Fruit fly (Drosophila melanogaster): ENCODE measurements around the gene Cyp4d2.

Gene Cyp4d2

dm6 chrX:2148671-2149070 lies 27.1 kb upstream of the Cyp4d2 start:
- no peak for TF ChIP-seq Mnt (GFP tag; optimal IDR thresholded peaks at IDR 0.05)
- no peak for TF ChIP-seq CG11617 (GFP tag; optimal IDR thresholded peaks at IDR 0.05)
- no peak for TF ChIP-seq CG1620 (GFP tag; optimal IDR thresholded peaks at IDR 0.05)
- no peak for TF ChIP-seq bab1 (GFP tag; optimal IDR thresholded peaks at IDR 0.05)
- TF ChIP-seq Clk (GFP tag; optimal IDR thresholded peaks at IDR 0.05), result no peak
- TF ChIP-seq cnc (optimal IDR thresholded peaks at IDR 0.05), result no peak
- TF ChIP-seq ovo (GFP tag; optimal IDR thresholded peaks at IDR 0.05), result no peak
- no peak for TF ChIP-seq kay (GFP tag; ENCODE audit: borderline replicate concordance)

- peak; percentile 42 for TF ChIP-seq toe (GFP tag; optimal IDR thresholded peaks at IDR 0.05)
- TF ChIP-seq Clk (GFP tag; optimal IDR thresholded peaks at IDR 0.05), result no peak
- peak; percentile 10 for TF ChIP-seq ovo (GFP tag; optimal IDR thresholded peaks at IDR 0.05)
- TF ChIP-seq CG14711 (tag; optimal IDR thresholded peaks at IDR 0.05), result peak; percentile 53
- peak; percentile 92 for TF ChIP-seq Mnt (GFP tag; optimal IDR thresholded peaks at IDR 0.05)
- peak; percentile 44 for TF ChIP-seq CG7101 (tag; optimal IDR thresholded peaks at IDR 0.05)
- no peak for TF ChIP-seq kay (GFP tag; ENCODE audit: borderline replicate concordance)
- TF ChIP-seq CG1620 (GFP tag; optimal IDR thresholded peaks at IDR 0.05), result peak; percentile 55
- TF ChIP-seq Crg-1 (GFP tag; optimal IDR thresholded peaks at IDR 0.05), result peak; percentile 30
- TF ChIP-seq CG11617 (GFP tag; optimal IDR thresholded peaks at IDR 0.05), result peak; percentile 48
- peak; percentile 17 for TF ChIP-seq tj (GFP tag; optimal IDR thresholded peaks at IDR 0.05)
- TF ChIP-seq bab1 (GFP tag; optimal IDR thresholded peaks at IDR 0.05), result peak; percentile 57
- no peak for TF ChIP-seq Hr96 (GFP tag; optimal IDR thresholded peaks at IDR 0.05)
- no peak for TF ChIP-seq CG7045 (GFP tag; optimal IDR thresholded peaks at IDR 0.05)
Observed at dm6 chrX:2149478-2149877, 26.3 kb upstream of the Cyp4d2 start, which contains the start of gene bcn92. Gene bcn92 (minus strand): TSS chrX:2149647.

dm6 chrX:2155868-2156267 lies 19.9 kb upstream of the Cyp4d2 start:
- TF ChIP-seq CG33017 (tag; optimal IDR thresholded peaks at IDR 0.05), result no peak
- TF ChIP-seq CG7045 (GFP tag; optimal IDR thresholded peaks at IDR 0.05), result no peak
- TF ChIP-seq toe (GFP tag; optimal IDR thresholded peaks at IDR 0.05), result no peak
- TF ChIP-seq Hr96 (GFP tag; optimal IDR thresholded peaks at IDR 0.05), result no peak
- peak; percentile 62 for TF ChIP-seq tj (GFP tag; optimal IDR thresholded peaks at IDR 0.05)
- TF ChIP-seq cic (GFP tag; optimal IDR thresholded peaks at IDR 0.05), result no peak
- no peak for TF ChIP-seq CG12768 (GFP tag; optimal IDR thresholded peaks at IDR 0.05)
- TF ChIP-seq cnc (optimal IDR thresholded peaks at IDR 0.05), result no peak
- TF ChIP-seq CG14711 (tag; optimal IDR thresholded peaks at IDR 0.05), result no peak
- no peak for TF ChIP-seq Crg-1 (GFP tag; optimal IDR thresholded peaks at IDR 0.05)
- TF ChIP-seq CG7101 (tag; optimal IDR thresholded peaks at IDR 0.05), result peak; percentile 4
- peak; percentile 91 for TF ChIP-seq pad (GFP tag; optimal IDR thresholded peaks at IDR 0.05)
- no peak for TF ChIP-seq CG11617 (GFP tag; optimal IDR thresholded peaks at IDR 0.05)
- no peak for TF ChIP-seq bab1 (GFP tag; optimal IDR thresholded peaks at IDR 0.05)
- TF ChIP-seq ovo (GFP tag; optimal IDR thresholded peaks at IDR 0.05), result no peak
- no peak for TF ChIP-seq kay (GFP tag; ENCODE audit: borderline replicate concordance)
- no peak for TF ChIP-seq Clk (GFP tag; optimal IDR thresholded peaks at IDR 0.05)
- TF ChIP-seq CG1620 (GFP tag; optimal IDR thresholded peaks at IDR 0.05), result no peak
- no peak for TF ChIP-seq CG5204 (GFP tag; optimal IDR thresholded peaks at IDR 0.05)
- TF ChIP-seq Mnt (GFP tag; optimal IDR thresholded peaks at IDR 0.05), result peak; percentile 14

DNA sequence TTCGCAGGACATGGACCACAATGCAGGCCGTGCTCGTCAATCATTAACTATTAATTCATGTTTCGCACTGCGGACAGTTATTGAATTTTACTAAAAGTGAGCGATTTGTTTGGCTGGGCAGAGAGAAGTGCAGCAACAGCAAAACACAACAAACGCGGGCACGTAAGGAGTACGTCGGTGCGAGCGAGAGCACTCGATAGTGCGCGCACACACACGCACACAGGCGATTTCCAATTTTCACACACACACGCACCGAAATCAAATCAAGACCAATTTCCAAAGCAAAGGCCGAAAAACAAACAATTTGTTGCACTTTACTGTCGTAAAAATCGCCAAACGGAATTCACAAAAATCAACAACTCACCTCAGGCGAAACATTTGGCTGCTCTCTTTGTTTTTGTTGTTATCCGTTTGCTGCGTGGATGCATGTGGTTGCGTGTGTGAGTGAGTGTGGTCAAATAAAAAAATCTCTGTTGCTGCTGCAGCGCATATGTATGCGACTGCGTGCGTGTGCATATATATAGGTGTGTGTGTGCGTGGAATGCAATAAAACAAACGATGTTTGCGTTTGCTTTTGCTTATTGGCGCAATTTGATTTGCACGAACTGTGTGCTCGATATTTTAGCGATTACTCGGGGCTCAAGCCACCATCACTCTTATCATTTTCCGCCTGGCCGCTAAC lies 17.7 kb upstream of the Cyp4d2 start:
- TF ChIP-seq tj (GFP tag; optimal IDR thresholded peaks at IDR 0.05) (peak; percentile 86), Crg-1 (GFP tag; optimal IDR thresholded peaks at IDR 0.05) (no peak), CG1620 (GFP tag; optimal IDR thresholded peaks at IDR 0.05) (no peak), ovo (GFP tag; optimal IDR thresholded peaks at IDR 0.05) (no peak), cnc (optimal IDR thresholded peaks at IDR 0.05) (no peak), Mnt (GFP tag; optimal IDR thresholded peaks at IDR 0.05) (peak; percentile 31), CG12768 (GFP tag; optimal IDR thresholded peaks at IDR 0.05) (no peak), pad (GFP tag; optimal IDR thresholded peaks at IDR 0.05) (peak; percentile 25)

- peak; percentile 34 for TF ChIP-seq CG14711 (tag; optimal IDR thresholded peaks at IDR 0.05)
- no peak for TF ChIP-seq CG11617 (GFP tag; optimal IDR thresholded peaks at IDR 0.05)
- no peak for TF ChIP-seq ovo (GFP tag; optimal IDR thresholded peaks at IDR 0.05)
- TF ChIP-seq Crg-1 (GFP tag; optimal IDR thresholded peaks at IDR 0.05), result peak; percentile 11
- no peak for TF ChIP-seq CG12768 (GFP tag; optimal IDR thresholded peaks at IDR 0.05)
- peak; percentile 47 for TF ChIP-seq CG1620 (GFP tag; optimal IDR thresholded peaks at IDR 0.05)
- TF ChIP-seq Hr96 (GFP tag; optimal IDR thresholded peaks at IDR 0.05), result no peak
- no peak for TF ChIP-seq CG5204 (GFP tag; optimal IDR thresholded peaks at IDR 0.05)
- peak; percentile 27 for TF ChIP-seq CG7101 (tag; optimal IDR thresholded peaks at IDR 0.05)
- TF ChIP-seq toe (GFP tag; optimal IDR thresholded peaks at IDR 0.05), result no peak
- TF ChIP-seq Clk (GFP tag; optimal IDR thresholded peaks at IDR 0.05), result no peak
- TF ChIP-seq pad (GFP tag; optimal IDR thresholded peaks at IDR 0.05), result peak; percentile 16
- TF ChIP-seq Mnt (GFP tag; optimal IDR thresholded peaks at IDR 0.05), result peak; percentile 61
- TF ChIP-seq CG33017 (tag; optimal IDR thresholded peaks at IDR 0.05), result no peak
- TF ChIP-seq tj (GFP tag; optimal IDR thresholded peaks at IDR 0.05), result no peak
- TF ChIP-seq kay (GFP tag; ENCODE audit: borderline replicate concordance), result no peak
- TF ChIP-seq CG7045 (GFP tag; optimal IDR thresholded peaks at IDR 0.05), result no peak
- no peak for TF ChIP-seq cic (GFP tag; optimal IDR thresholded peaks at IDR 0.05)
- TF ChIP-seq cnc (optimal IDR thresholded peaks at IDR 0.05), result no peak
- TF ChIP-seq bab1 (GFP tag; optimal IDR thresholded peaks at IDR 0.05), result peak; percentile 79
Observed at dm6 chrX:2158668-2159163, 17.1 kb upstream of the Cyp4d2 start, which contains the start of gene wapl. Gene wapl (minus strand): TSS chrX:2158983.

DNA sequence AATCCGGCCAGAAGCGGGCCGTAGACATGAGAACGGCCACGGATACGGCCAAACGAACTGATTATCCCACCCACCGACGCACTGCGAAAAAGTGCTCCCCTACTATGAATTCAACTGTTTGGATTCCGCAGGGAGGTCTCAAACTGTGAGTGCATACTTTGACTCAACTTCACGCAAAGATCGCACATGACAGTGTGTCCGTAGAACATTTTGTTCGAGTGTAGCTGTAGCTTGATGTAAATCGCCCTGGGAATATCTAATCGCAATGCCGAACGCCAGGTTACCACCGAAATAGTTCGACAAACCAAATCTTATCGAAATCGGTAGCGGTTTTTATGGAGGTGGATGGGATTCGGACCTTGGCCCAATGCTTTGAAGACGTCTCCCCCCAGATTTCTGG lies 14.8 kb upstream of the Cyp4d2 start:
- TF ChIP-seq Hr96 (GFP tag; optimal IDR thresholded peaks at IDR 0.05) (no peak), CG7101 (tag; optimal IDR thresholded peaks at IDR 0.05) (no peak), toe (GFP tag; optimal IDR thresholded peaks at IDR 0.05) (no peak), CG5204 (GFP tag; optimal IDR thresholded peaks at IDR 0.05) (no peak), CG7045 (GFP tag; optimal IDR thresholded peaks at IDR 0.05) (no peak), kay (GFP tag; ENCODE audit: borderline replicate concordance) (no peak), bab1 (GFP tag; optimal IDR thresholded peaks at IDR 0.05) (no peak), CG33017 (tag; optimal IDR thresholded peaks at IDR 0.05) (no peak), CG11617 (GFP tag; optimal IDR thresholded peaks at IDR 0.05) (no peak), pad (GFP tag; optimal IDR thresholded peaks at IDR 0.05) (no peak), Crg-1 (GFP tag; optimal IDR thresholded peaks at IDR 0.05) (no peak), Mnt (GFP tag; optimal IDR thresholded peaks at IDR 0.05) (no peak), CG1620 (GFP tag; optimal IDR thresholded peaks at IDR 0.05) (no peak), ovo (GFP tag; optimal IDR thresholded peaks at IDR 0.05) (no peak), cic (GFP tag; optimal IDR thresholded peaks at IDR 0.05) (no peak), Clk (GFP tag; optimal IDR thresholded peaks at IDR 0.05) (no peak), CG12768 (GFP tag; optimal IDR thresholded peaks at IDR 0.05) (no peak), tj (GFP tag; optimal IDR thresholded peaks at IDR 0.05) (no peak), CG14711 (tag; optimal IDR thresholded peaks at IDR 0.05) (no peak)

Data from whole organism, adult.